Fruit fly (Drosophila melanogaster): ENCODE results near the gene MTA1-like.

The MTA1-like gene

DNA sequence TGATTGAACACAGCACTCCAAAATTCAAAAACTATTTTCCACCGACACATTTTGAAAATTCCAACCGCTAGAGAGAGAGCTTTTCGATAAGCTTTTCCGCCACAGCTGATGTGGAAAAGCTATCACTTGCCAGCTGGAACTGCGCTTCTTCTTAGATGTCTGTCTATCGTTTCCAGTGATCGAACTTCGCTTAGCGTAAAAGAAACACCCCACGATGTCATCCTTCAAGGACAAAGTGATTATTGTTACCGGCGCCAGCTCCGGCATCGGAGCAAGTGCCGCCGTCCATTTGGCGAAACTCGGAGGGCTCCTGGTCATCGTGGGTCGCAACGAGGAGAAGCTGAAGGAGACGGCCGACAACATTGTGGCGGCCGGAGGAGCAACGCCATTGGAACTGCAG, 16.4 kb downstream of the MTA1-like start, which contains the start of gene CG31549:
Gene CG31549, plus strand, starts transcription at position 11 of the 400 bp plus-strand sequence.
- TF ChIP-seq Hr83 (GFP tag; optimal IDR thresholded peaks at IDR 0.05; ENCODE audit: poor library complexity, severe bottlenecking): no peak
- TF ChIP-seq dl (GFP tag; optimal IDR thresholded peaks at IDR 0.05; ENCODE audit: insufficient read depth in 1 of 2, partially characterized antibody in 2 of 2): no peak
- TF ChIP-seq usp (GFP tag; optimal IDR thresholded peaks at IDR 0.05): no peak
- TF ChIP-seq Sp1 (GFP tag; optimal IDR thresholded peaks at IDR 0.05): no peak
- no peak for TF ChIP-seq dmrt93B (GFP tag; optimal IDR thresholded peaks at IDR 0.05)
- TF ChIP-seq OdsH (GFP tag; optimal IDR thresholded peaks at IDR 0.05): no peak
- no peak for TF ChIP-seq HLH106 (tag; optimal IDR thresholded peaks at IDR 0.05)
- TF ChIP-seq h (GFP tag; optimal IDR thresholded peaks at IDR 0.05): no peak
- TF ChIP-seq rgr (GFP tag; optimal IDR thresholded peaks at IDR 0.05): no peak

dm6 chr3R:5627552-5627951, 21.0 kb downstream of the MTA1-like start, which contains the start of gene CG31551:
CG31551 (plus strand) TSS chr3R:5627852.
- TF ChIP-seq foxo (GFP tag; optimal IDR thresholded peaks at IDR 0.05): no peak
- no peak for TF ChIP-seq sage (GFP tag; optimal IDR thresholded peaks at IDR 0.05)
- no peak for TF ChIP-seq Hr83 (GFP tag; optimal IDR thresholded peaks at IDR 0.05; ENCODE audit: poor library complexity, severe bottlenecking)
- TF ChIP-seq sv (GFP tag; optimal IDR thresholded peaks at IDR 0.05): no peak
- TF ChIP-seq Dif (GFP tag; optimal IDR thresholded peaks at IDR 0.05; ENCODE audit: partially characterized antibody): no peak
- TF ChIP-seq pan (optimal IDR thresholded peaks at IDR 0.05): no peak
- TF ChIP-seq rgr (GFP tag; optimal IDR thresholded peaks at IDR 0.05): no peak
- TF ChIP-seq Hnf4 (GFP tag; optimal IDR thresholded peaks at IDR 0.05): no peak
- no peak for TF ChIP-seq dsf (GFP tag; optimal IDR thresholded peaks at IDR 0.05; ENCODE audit: borderline replicate concordance)
- no peak for TF ChIP-seq Jra (GFP tag; optimal IDR thresholded peaks at IDR 0.05)
- no peak for TF ChIP-seq CrebA (GFP tag; optimal IDR thresholded peaks at IDR 0.05; ENCODE audit: borderline replicate concordance)
- TF ChIP-seq N (GFP tag; optimal IDR thresholded peaks at IDR 0.05): no peak
- no peak for TF ChIP-seq lola (GFP tag; optimal IDR thresholded peaks at IDR 0.05)
- TF ChIP-seq tai (GFP tag; optimal IDR thresholded peaks at IDR 0.05): no peak
- no peak for TF ChIP-seq Rel (GFP tag; optimal IDR thresholded peaks at IDR 0.05)
- TF ChIP-seq Rel (tag; optimal IDR thresholded peaks at IDR 0.05): no peak
- no peak for TF ChIP-seq CG32264 (GFP tag; optimal IDR thresholded peaks at IDR 0.05)
- TF ChIP-seq Hr78 (GFP tag; optimal IDR thresholded peaks at IDR 0.05): no peak
- no peak for TF ChIP-seq jim (GFP tag; optimal IDR thresholded peaks at IDR 0.05)
- no peak for TF ChIP-seq CG9705 (GFP tag; optimal IDR thresholded peaks at IDR 0.05)
- TF ChIP-seq Sp1 (GFP tag; optimal IDR thresholded peaks at IDR 0.05): no peak

- no peak for TF ChIP-seq lola (GFP tag; optimal IDR thresholded peaks at IDR 0.05)
- TF ChIP-seq N (GFP tag; optimal IDR thresholded peaks at IDR 0.05): no peak
- peak; percentile 61 for TF ChIP-seq ey (GFP tag; optimal IDR thresholded peaks at IDR 0.05)
- TF ChIP-seq rgr (GFP tag; optimal IDR thresholded peaks at IDR 0.05): peak; percentile 96
- no peak for TF ChIP-seq sage (GFP tag; optimal IDR thresholded peaks at IDR 0.05)
- no peak for TF ChIP-seq dl (GFP tag; optimal IDR thresholded peaks at IDR 0.05; ENCODE audit: insufficient read depth in 1 of 2, partially characterized antibody in 2 of 2)
- TF ChIP-seq OdsH (GFP tag; optimal IDR thresholded peaks at IDR 0.05): peak; percentile 84
- TF ChIP-seq pan (optimal IDR thresholded peaks at IDR 0.05): no peak
- TF ChIP-seq CG9705 (GFP tag; optimal IDR thresholded peaks at IDR 0.05): peak; percentile 96
- TF ChIP-seq woc (GFP tag; optimal IDR thresholded peaks at IDR 0.05): no peak
- TF ChIP-seq Myc (optimal IDR thresholded peaks at IDR 0.05): peak; percentile 16
- TF ChIP-seq CrebA (GFP tag; optimal IDR thresholded peaks at IDR 0.05; ENCODE audit: borderline replicate concordance): no peak
- peak; percentile 69 for TF ChIP-seq Mio (GFP tag; optimal IDR thresholded peaks at IDR 0.05)
- no peak for TF ChIP-seq Dfd (GFP tag; optimal IDR thresholded peaks at IDR 0.05)
- TF ChIP-seq Sp1 (GFP tag; optimal IDR thresholded peaks at IDR 0.05): peak; percentile 93
- TF ChIP-seq br (GFP tag; optimal IDR thresholded peaks at IDR 0.05): peak; percentile 88
- TF ChIP-seq jim (GFP tag; optimal IDR thresholded peaks at IDR 0.05): no peak
- peak; percentile 69 for TF ChIP-seq Jra (GFP tag; optimal IDR thresholded peaks at IDR 0.05)
- TF ChIP-seq dmrt93B (GFP tag; optimal IDR thresholded peaks at IDR 0.05): peak; percentile 94
- TF ChIP-seq Hr78 (GFP tag; optimal IDR thresholded peaks at IDR 0.05): no peak
- TF ChIP-seq tai (GFP tag; optimal IDR thresholded peaks at IDR 0.05): no peak
- peak; percentile 76 for TF ChIP-seq dsf (GFP tag; optimal IDR thresholded peaks at IDR 0.05; ENCODE audit: borderline replicate concordance)
- no peak for TF ChIP-seq Rel (GFP tag; optimal IDR thresholded peaks at IDR 0.05)
- peak; percentile 53 for TF ChIP-seq Rel (tag; optimal IDR thresholded peaks at IDR 0.05)
- no peak for TF ChIP-seq Abd-B (GFP tag; optimal IDR thresholded peaks at IDR 0.05)
- no peak for TF ChIP-seq usp (GFP tag; optimal IDR thresholded peaks at IDR 0.05)
- no peak for TF ChIP-seq Vsx2 (GFP tag; optimal IDR thresholded peaks at IDR 0.05; ENCODE audit: partially characterized antibody)
- peak; percentile 84 for TF ChIP-seq HLH106 (tag; optimal IDR thresholded peaks at IDR 0.05)
- peak; percentile 84 for TF ChIP-seq sv (GFP tag; optimal IDR thresholded peaks at IDR 0.05)
- TF ChIP-seq h (GFP tag; optimal IDR thresholded peaks at IDR 0.05): peak; percentile 90
- no peak for TF ChIP-seq Hnf4 (GFP tag; optimal IDR thresholded peaks at IDR 0.05)
- TF ChIP-seq fru (GFP tag; optimal IDR thresholded peaks at IDR 0.05): peak; percentile 87
- no peak for TF ChIP-seq brk (GFP tag; optimal IDR thresholded peaks at IDR 0.05)
- no peak for TF ChIP-seq GATAd (GFP tag; optimal IDR thresholded peaks at IDR 0.05)
- TF ChIP-seq foxo (GFP tag; optimal IDR thresholded peaks at IDR 0.05): peak; percentile 42 to 80
- peak; percentile 69 for TF ChIP-seq psq (GFP tag; optimal IDR thresholded peaks at IDR 0.05)
- no peak for TF ChIP-seq Dif (GFP tag; optimal IDR thresholded peaks at IDR 0.05; ENCODE audit: partially characterized antibody)
- TF ChIP-seq CG32264 (GFP tag; optimal IDR thresholded peaks at IDR 0.05): peak; percentile 69
- peak; percentile 96 for TF ChIP-seq Hr83 (GFP tag; optimal IDR thresholded peaks at IDR 0.05; ENCODE audit: poor library complexity, severe bottlenecking)
Measured at dm6 chr3R:5624115-5624878, 24.2 kb downstream of the MTA1-like start, which contains the start of the genes Dph4, Spec2 and RpL13A. Dph4 (minus strand) TSS chr3R:5624125. Spec2 (minus strand) TSS chr3R:5624125. RpL13A (plus strand) TSS chr3R:5624474.
